Worm (Caenorhabditis elegans): ENCODE data around the gene Y116A8C.29.
"Not testable (repeated sequence)": the region's sequence is repeated elsewhere in the genome, so short reads cannot be mapped to it uniquely, and the experiment has no call there.

- TF ChIP-seq lsy-2 (tag; optimal IDR thresholded peaks at IDR 0.05); pqm-1 (tag; optimal IDR thresholded peaks at IDR 0.05); ctbp-1 (GFP tag; IDR thresholded peaks at IDR 0.05); aly-2 (tag; optimal IDR thresholded peaks at IDR 0.05); unc-39 (tag; optimal IDR thresholded peaks at IDR 0.05); nhr-28 (tag; optimal IDR thresholded peaks at IDR 0.05); lin-39 (tag; optimal IDR thresholded peaks at IDR 0.05); zfp-2 (tag; optimal IDR thresholded peaks at IDR 0.05); nhr-11 (tag; optimal IDR thresholded peaks at IDR 0.05); T20F7.1 (GFP tag; optimal IDR thresholded peaks at IDR 0.05): not testable (repeated sequence)
Measured at ce11 chrIV:17058489-17059121, 35.2 kb upstream of the Y116A8C.29 start.

All from whole organism, L4 larva.